Worm (Caenorhabditis elegans): ENCODE results near the gene str-204.

The str-204 gene

DNA sequence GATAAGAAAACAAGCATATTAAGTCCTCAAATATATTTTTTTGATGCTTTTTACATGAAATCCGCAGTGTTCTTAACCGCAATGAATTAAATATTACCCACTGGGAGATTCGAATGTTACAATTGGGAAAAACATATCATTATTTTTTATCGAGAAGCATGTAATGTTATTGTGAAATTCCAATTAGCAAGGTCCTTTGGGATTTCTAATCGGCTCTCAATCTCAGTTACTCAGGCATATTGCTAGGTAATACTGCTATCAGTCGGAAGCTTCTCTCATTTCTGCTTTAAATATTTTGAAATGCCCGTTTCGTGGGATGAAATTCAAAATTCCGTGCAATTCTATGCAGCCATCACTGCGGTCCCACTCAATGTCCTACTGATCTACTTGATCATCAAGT is at the start of gene str-204:
TSS of gene str-204 (plus strand) at position 301 of the 400 bp plus-strand sequence.
- TF ChIP-seq tbx-11 (GFP tag; IDR thresholded peaks at IDR 0.05), result no peak
- no peak for TF ChIP-seq ets-7 (tag; optimal IDR thresholded peaks at IDR 0.05)
- no peak for TF ChIP-seq hmg-4 (GFP tag; optimal IDR thresholded peaks at IDR 0.05)
- no peak for TF ChIP-seq F13C5.2 (tag; optimal IDR thresholded peaks at IDR 0.05)
- TF ChIP-seq flt-1 (GFP tag; IDR thresholded peaks at IDR 0.05), result no peak
- no peak for TF ChIP-seq tbx-37 (GFP tag; conservative IDR thresholded peaks at IDR 0.05)
- TF ChIP-seq hmbx-1 (tag; optimal IDR thresholded peaks at IDR 0.05), result no peak

DNA sequence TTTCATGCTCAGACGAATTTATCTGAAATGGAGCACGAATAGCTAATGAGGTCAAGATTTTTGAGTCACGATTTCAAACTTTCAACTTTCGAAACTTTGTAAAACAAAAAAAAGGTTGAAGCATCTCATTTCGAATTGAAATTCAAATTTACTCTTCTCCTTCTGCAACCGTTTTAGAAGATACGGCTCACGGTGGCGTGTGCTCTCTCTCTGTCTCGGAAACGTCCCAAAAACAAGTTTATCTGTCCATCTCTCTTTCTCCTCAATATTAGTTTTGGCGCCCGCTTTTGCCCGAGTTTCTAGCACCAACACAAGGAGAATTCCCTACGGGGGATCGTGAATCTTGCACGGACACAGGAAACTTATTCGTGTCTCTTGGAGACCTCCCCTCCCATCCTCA is 49.1 kb upstream of the str-204 start:
- no peak for TF ChIP-seq aly-1 (tag; optimal IDR thresholded peaks at IDR 0.05)
- no peak for TF ChIP-seq ets-7 (tag; optimal IDR thresholded peaks at IDR 0.05)
- no peak for TF ChIP-seq sea-1 (GFP tag; conservative IDR thresholded peaks at IDR 0.05)
- TF ChIP-seq B0310.2 (tag; optimal IDR thresholded peaks at IDR 0.05), result no peak
- TF ChIP-seq pes-1 (GFP tag; IDR thresholded peaks at IDR 0.05), result no peak
- TF ChIP-seq tra-4 (tag; optimal IDR thresholded peaks at IDR 0.05), result no peak
- no peak for TF ChIP-seq tbx-11 (GFP tag; IDR thresholded peaks at IDR 0.05)
- TF ChIP-seq F13C5.2 (tag; optimal IDR thresholded peaks at IDR 0.05), result no peak
- no peak for TF ChIP-seq flt-1 (GFP tag; IDR thresholded peaks at IDR 0.05)
- no peak for TF ChIP-seq hmbx-1 (tag; optimal IDR thresholded peaks at IDR 0.05)
- TF ChIP-seq hmg-4 (GFP tag; optimal IDR thresholded peaks at IDR 0.05), result no peak
- TF ChIP-seq hnd-1 (tag; optimal IDR thresholded peaks at IDR 0.05), result no peak
- no peak for TF ChIP-seq ceh-36 (tag; optimal IDR thresholded peaks at IDR 0.05)
- no peak for TF ChIP-seq ceh-13 (GFP tag; optimal IDR thresholded peaks at IDR 0.05)

DNA sequence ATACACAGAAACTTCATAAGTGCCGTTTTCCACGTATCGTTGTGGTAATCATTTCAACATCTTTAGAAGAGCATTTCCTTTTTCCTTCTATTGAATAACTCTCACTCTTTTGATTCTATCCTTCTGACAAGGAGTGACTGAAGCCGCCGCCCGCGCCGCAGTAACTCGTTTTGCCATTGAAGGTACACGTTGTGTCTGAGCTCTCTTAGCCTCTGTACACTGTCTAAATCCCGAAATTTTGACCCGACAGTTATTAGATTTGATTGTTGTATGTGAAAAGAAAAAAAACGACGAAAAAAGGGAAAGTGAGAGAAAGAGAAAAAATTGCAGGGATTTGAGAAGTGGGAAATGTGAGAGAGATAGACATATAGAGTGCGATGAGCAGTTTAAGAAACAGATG is 48.2 kb upstream of the str-204 start:
- TF ChIP-seq ceh-36 (tag; optimal IDR thresholded peaks at IDR 0.05) (no peak), sea-1 (GFP tag; conservative IDR thresholded peaks at IDR 0.05) (no peak), tra-4 (tag; optimal IDR thresholded peaks at IDR 0.05) (no peak), flt-1 (GFP tag; IDR thresholded peaks at IDR 0.05) (no peak), hnd-1 (tag; optimal IDR thresholded peaks at IDR 0.05) (no peak), hmbx-1 (tag; optimal IDR thresholded peaks at IDR 0.05) (no peak), ets-7 (tag; optimal IDR thresholded peaks at IDR 0.05) (no peak), hmg-4 (GFP tag; optimal IDR thresholded peaks at IDR 0.05) (no peak), aly-1 (tag; optimal IDR thresholded peaks at IDR 0.05) (no peak), B0310.2 (tag; optimal IDR thresholded peaks at IDR 0.05) (no peak), tbx-11 (GFP tag; IDR thresholded peaks at IDR 0.05) (no peak), pes-1 (GFP tag; IDR thresholded peaks at IDR 0.05) (no peak), scrt-1 (GFP tag; IDR thresholded peaks at IDR 0.05) (no peak), ama-1 (optimal IDR thresholded peaks at IDR 0.05) (no peak), tbx-37 (GFP tag; conservative IDR thresholded peaks at IDR 0.05) (no peak), ceh-13 (GFP tag; optimal IDR thresholded peaks at IDR 0.05) (no peak), F13C5.2 (tag; optimal IDR thresholded peaks at IDR 0.05) (no peak)

DNA sequence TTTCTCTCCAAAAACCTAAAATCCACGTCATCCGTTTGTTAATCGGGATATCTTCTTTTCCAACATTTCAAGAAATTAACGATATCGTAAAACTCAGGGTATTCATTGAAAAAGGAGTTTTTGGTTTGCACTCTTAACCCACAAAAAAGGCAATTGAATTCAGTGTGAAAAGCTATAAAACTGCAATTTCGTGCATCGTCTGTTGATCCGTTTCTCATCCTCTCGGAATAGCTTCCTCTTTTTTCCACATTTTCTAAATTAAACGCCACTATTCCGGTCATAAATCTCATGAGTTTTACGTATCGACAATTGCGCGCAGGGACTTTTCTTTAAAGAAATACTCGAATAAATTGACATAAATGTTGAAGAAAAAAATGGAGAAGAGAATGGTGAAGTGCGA is 47.3 kb upstream of the str-204 start:
- TF ChIP-seq ets-7 (tag; optimal IDR thresholded peaks at IDR 0.05), result no peak
- no peak for TF ChIP-seq flt-1 (GFP tag; IDR thresholded peaks at IDR 0.05)
- TF ChIP-seq ama-1 (optimal IDR thresholded peaks at IDR 0.05), result no peak
- TF ChIP-seq pes-1 (GFP tag; IDR thresholded peaks at IDR 0.05), result no peak
- no peak for TF ChIP-seq B0310.2 (tag; optimal IDR thresholded peaks at IDR 0.05)

DNA sequence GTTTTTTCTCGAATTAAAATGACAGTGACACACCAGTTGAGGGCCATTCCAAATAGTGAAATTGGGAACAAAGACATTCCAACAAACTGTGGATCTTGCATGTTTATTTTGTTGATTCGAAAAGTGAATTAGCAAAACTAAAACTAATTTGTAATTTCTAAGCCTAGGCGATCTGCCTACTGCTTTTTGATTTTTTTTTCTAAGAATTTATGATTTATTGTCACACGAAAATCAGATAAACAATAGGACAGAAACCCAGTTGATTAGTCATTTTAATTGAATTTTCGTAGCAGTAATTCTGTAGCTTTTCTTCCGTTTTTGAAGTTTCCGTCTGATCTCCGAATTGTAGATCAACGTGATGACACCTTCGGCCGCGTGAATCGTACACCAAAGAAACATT is 40.7 kb upstream of the str-204 start, which contains the start of gene srx-33:
TSS of gene srx-33 (minus strand) at position 101 of the 400 bp plus-strand sequence.
- TF ChIP-seq hnd-1 (tag; optimal IDR thresholded peaks at IDR 0.05) (no peak), pes-1 (GFP tag; IDR thresholded peaks at IDR 0.05) (no peak), ets-7 (tag; optimal IDR thresholded peaks at IDR 0.05) (no peak), ceh-13 (GFP tag; optimal IDR thresholded peaks at IDR 0.05) (no peak), B0310.2 (tag; optimal IDR thresholded peaks at IDR 0.05) (no peak), flt-1 (GFP tag; IDR thresholded peaks at IDR 0.05) (no peak), tra-4 (tag; optimal IDR thresholded peaks at IDR 0.05) (no peak), aly-1 (tag; optimal IDR thresholded peaks at IDR 0.05) (no peak)

DNA sequence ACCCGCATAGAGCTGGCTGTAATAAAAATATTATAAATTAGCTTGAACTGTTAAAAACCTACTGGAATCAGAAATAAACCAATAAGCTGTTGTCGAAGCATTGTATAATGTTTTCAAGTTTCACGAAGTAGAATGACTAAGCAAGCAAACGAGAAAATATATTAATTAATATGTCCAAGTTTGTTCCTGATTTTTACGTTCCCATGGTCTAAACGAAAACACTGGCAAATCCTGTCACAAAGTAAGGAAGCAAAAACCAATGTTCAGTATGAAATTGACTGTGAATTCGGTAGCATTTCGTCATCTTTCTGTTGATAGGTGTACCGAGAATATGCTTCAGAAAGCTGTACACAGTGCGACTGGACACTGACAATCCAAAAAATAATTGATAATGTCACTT is 39.3 kb upstream of the str-204 start, which contains the start of gene srx-34:
TSS of gene srx-34 (minus strand) at position 101 of the 400 bp plus-strand sequence.
- no peak for TF ChIP-seq F13C5.2 (tag; optimal IDR thresholded peaks at IDR 0.05)
- TF ChIP-seq ceh-36 (tag; optimal IDR thresholded peaks at IDR 0.05), result no peak
- TF ChIP-seq tbx-37 (GFP tag; conservative IDR thresholded peaks at IDR 0.05), result no peak
- TF ChIP-seq ets-7 (tag; optimal IDR thresholded peaks at IDR 0.05), result no peak
- no peak for TF ChIP-seq ceh-13 (GFP tag; optimal IDR thresholded peaks at IDR 0.05)
- TF ChIP-seq scrt-1 (GFP tag; IDR thresholded peaks at IDR 0.05), result no peak
- no peak for TF ChIP-seq B0310.2 (tag; optimal IDR thresholded peaks at IDR 0.05)
- no peak for TF ChIP-seq hmg-4 (GFP tag; optimal IDR thresholded peaks at IDR 0.05)
- TF ChIP-seq tbx-11 (GFP tag; IDR thresholded peaks at IDR 0.05), result no peak
- TF ChIP-seq hnd-1 (tag; optimal IDR thresholded peaks at IDR 0.05), result no peak
- TF ChIP-seq flt-1 (GFP tag; IDR thresholded peaks at IDR 0.05), result no peak
- TF ChIP-seq sea-1 (GFP tag; conservative IDR thresholded peaks at IDR 0.05), result no peak
- TF ChIP-seq pes-1 (GFP tag; IDR thresholded peaks at IDR 0.05), result no peak
- TF ChIP-seq aly-1 (tag; optimal IDR thresholded peaks at IDR 0.05), result no peak
- TF ChIP-seq ama-1 (optimal IDR thresholded peaks at IDR 0.05), result no peak

DNA sequence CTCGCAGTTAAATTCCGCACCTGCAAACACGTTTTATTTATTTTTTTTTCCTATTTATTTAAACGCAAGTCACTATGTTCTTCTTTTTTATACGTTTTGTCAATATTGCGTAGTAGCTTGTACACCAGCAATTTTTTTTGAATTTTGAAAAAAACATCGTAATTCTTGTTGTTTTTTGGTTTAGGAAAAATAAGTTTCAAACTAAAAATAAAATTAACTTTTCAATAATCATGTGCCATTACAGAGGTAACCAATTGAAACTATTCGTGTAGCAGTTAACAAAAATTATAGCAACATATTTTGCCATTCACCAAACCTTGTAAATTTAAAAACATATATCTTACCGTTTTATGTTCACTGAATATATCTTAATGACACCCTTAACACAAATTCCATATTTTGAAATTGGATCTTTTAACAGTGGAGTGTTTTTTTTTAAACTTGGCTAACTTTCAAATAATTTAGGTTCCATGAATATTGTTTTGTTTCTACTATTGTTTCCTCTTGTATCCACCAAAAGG is 36.2 kb upstream of the str-204 start, which contains the start of gene lmd-5:
TSS of gene lmd-5 (plus strand) at position 471 of the 521 bp plus-strand sequence.
- no peak for TF ChIP-seq aly-1 (tag; optimal IDR thresholded peaks at IDR 0.05)
- no peak for TF ChIP-seq pes-1 (GFP tag; IDR thresholded peaks at IDR 0.05)
- TF ChIP-seq tbx-37 (GFP tag; conservative IDR thresholded peaks at IDR 0.05), result no peak
- no peak for TF ChIP-seq ceh-13 (GFP tag; optimal IDR thresholded peaks at IDR 0.05)
- TF ChIP-seq ets-7 (tag; optimal IDR thresholded peaks at IDR 0.05), result no peak
- no peak for TF ChIP-seq scrt-1 (GFP tag; IDR thresholded peaks at IDR 0.05)
- TF ChIP-seq ceh-36 (tag; optimal IDR thresholded peaks at IDR 0.05), result no peak
- no peak for TF ChIP-seq sea-1 (GFP tag; conservative IDR thresholded peaks at IDR 0.05)
- TF ChIP-seq tbx-11 (GFP tag; IDR thresholded peaks at IDR 0.05), result no peak
- TF ChIP-seq flt-1 (GFP tag; IDR thresholded peaks at IDR 0.05), result no peak

DNA sequence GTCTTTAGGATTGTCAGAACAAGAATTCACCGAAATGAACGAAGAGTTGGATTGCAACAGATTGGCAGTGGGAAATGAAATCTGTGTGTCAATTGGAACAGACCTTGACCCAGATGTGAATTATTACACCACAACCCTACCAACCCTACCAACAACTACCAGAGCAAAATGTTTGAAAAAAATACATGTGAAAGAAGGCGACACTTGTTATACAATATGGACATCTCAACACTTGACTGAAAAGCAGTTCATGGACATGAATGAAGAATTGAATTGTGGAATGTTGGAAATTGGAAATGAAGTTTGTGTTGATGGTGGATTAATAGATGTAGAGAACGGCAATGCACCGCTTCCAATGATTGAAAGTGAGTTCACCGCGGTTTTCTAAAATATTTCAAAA is 35.5 kb upstream of the str-204 start:
- no peak for TF ChIP-seq F13C5.2 (tag; optimal IDR thresholded peaks at IDR 0.05)
- TF ChIP-seq scrt-1 (GFP tag; IDR thresholded peaks at IDR 0.05), result no peak
- no peak for TF ChIP-seq aly-1 (tag; optimal IDR thresholded peaks at IDR 0.05)
- TF ChIP-seq flt-1 (GFP tag; IDR thresholded peaks at IDR 0.05), result no peak
- no peak for TF ChIP-seq ama-1 (optimal IDR thresholded peaks at IDR 0.05)
- TF ChIP-seq hmg-4 (GFP tag; optimal IDR thresholded peaks at IDR 0.05), result no peak
- TF ChIP-seq pes-1 (GFP tag; IDR thresholded peaks at IDR 0.05), result no peak
- no peak for TF ChIP-seq tbx-11 (GFP tag; IDR thresholded peaks at IDR 0.05)
- no peak for TF ChIP-seq tbx-37 (GFP tag; conservative IDR thresholded peaks at IDR 0.05)
- no peak for TF ChIP-seq sea-1 (GFP tag; conservative IDR thresholded peaks at IDR 0.05)
- no peak for TF ChIP-seq tra-4 (tag; optimal IDR thresholded peaks at IDR 0.05)
- no peak for TF ChIP-seq B0310.2 (tag; optimal IDR thresholded peaks at IDR 0.05)
- no peak for TF ChIP-seq hnd-1 (tag; optimal IDR thresholded peaks at IDR 0.05)
- TF ChIP-seq ets-7 (tag; optimal IDR thresholded peaks at IDR 0.05), result no peak
- TF ChIP-seq ceh-13 (GFP tag; optimal IDR thresholded peaks at IDR 0.05), result no peak
- TF ChIP-seq ceh-36 (tag; optimal IDR thresholded peaks at IDR 0.05), result no peak
- no peak for TF ChIP-seq hmbx-1 (tag; optimal IDR thresholded peaks at IDR 0.05)
